Fruit fly (Drosophila melanogaster) whole organism, embryonic: ENCODE results near the gene CG12477.

Experiments used
- ATbp ChIP-seq: fragments of 200-800 bp; sonication (Bioruptor generic); optimal IDR thresholded peaks from 2 replicates; lab custom pipeline; 2017; ENCODE audit warnings: missing biosample characterization, mild to moderate bottlenecking, missing genetic modification characterization, missing genetic modification reagents
- Bteb2 ChIP-seq: fragments of 200-800 bp; sonication (Bioruptor generic); optimal IDR thresholded peaks from 2 replicates; lab custom pipeline; 2016; ENCODE audit warnings: missing biosample characterization, missing genetic modification characterization
- C15 ChIP-seq: fragments of 200-800 bp; sonication (Bioruptor generic); IDR thresholded peaks from 3 replicates; pipeline ENCODE4 v1.3.6; 2022; ENCODE audit warnings: missing biosample characterization, missing genetic modification characterization
- CG1024 ChIP-seq: fragments of 200-800 bp; sonication (Bioruptor generic); IDR thresholded peaks from 2 replicates; pipeline ENCODE4 v1.3.6; 2022; ENCODE audit warnings: missing biosample characterization, missing genetic modification characterization
- CG11085 ChIP-seq: fragments of 200-800 bp; sonication (Bioruptor generic); IDR thresholded peaks from 2 replicates; pipeline ENCODE4 v1.3.6; 2022; ENCODE audit warnings: missing biosample characterization, missing genetic modification characterization
- CG11247 ChIP-seq: fragments of 200-800 bp; sonication (Bioruptor generic); IDR thresholded peaks from 2 replicates; pipeline ENCODE4 v1.3.6; 2022; ENCODE audit warnings: missing biosample characterization, missing genetic modification characterization
- CG11695 ChIP-seq: fragments of 200-800 bp; sonication (Bioruptor generic); IDR thresholded peaks from 3 replicates; pipeline ENCODE4 v1.3.6; 2022; ENCODE audit warnings: missing biosample characterization, missing genetic modification characterization
- CG11723 ChIP-seq: fragments of 200-800 bp; sonication (Bioruptor generic); optimal IDR thresholded peaks from 2 replicates; lab custom pipeline; 2017; ENCODE audit warnings: missing biosample characterization, mild to moderate bottlenecking, missing genetic modification characterization
- CG13894 ChIP-seq: fragments of 200-800 bp; sonication (Bioruptor generic); optimal IDR thresholded peaks from 3 replicates; lab custom pipeline; 2018; ENCODE audit warnings: missing biosample characterization, mild to moderate bottlenecking, missing genetic modification characterization, moderate library complexity
- CG15514 ChIP-seq: fragments of 200-800 bp; sonication (Bioruptor generic); optimal IDR thresholded peaks from 3 replicates; lab custom pipeline; 2017; ENCODE audit warnings: missing biosample characterization, missing genetic modification characterization, mild to moderate bottlenecking, moderate library complexity, missing genetic modification reagents
- CG16779 ChIP-seq: fragments of 200-800 bp; sonication (Bioruptor generic); IDR thresholded peaks from 2 replicates; pipeline ENCODE4 v1.3.6; 2022; ENCODE audit warnings: missing biosample characterization, missing genetic modification characterization
- CG17912 ChIP-seq: fragments of 200-800 bp; sonication (Bioruptor generic); optimal IDR thresholded peaks from 2 replicates; lab custom pipeline; 2018; ENCODE audit warnings: missing biosample characterization, mild to moderate bottlenecking, missing genetic modification characterization
- CG2199 ChIP-seq: fragments of 200-800 bp; sonication (Bioruptor generic); IDR thresholded peaks from 3 replicates; pipeline ENCODE4 v1.3.6; 2022; ENCODE audit warnings: missing biosample characterization, missing genetic modification characterization
- CG6765 ChIP-seq: fragments of 200-800 bp; sonication (Bioruptor generic); optimal IDR thresholded peaks from 3 replicates; lab custom pipeline; 2017; ENCODE audit warnings: missing biosample characterization, mild to moderate bottlenecking, missing genetic modification characterization
- CG6813 ChIP-seq: fragments of 200-800 bp; sonication (Bioruptor generic); optimal IDR thresholded peaks from 2 replicates; lab custom pipeline; 2017; ENCODE audit warnings: missing biosample characterization, missing genetic modification characterization, mild to moderate bottlenecking, moderate library complexity, missing genetic modification reagents
- CG8290 ChIP-seq, 3 experiments: fragments of 200-800 bp; sonication (Bioruptor generic); optimal IDR thresholded peaks; 2 replicates each; lab custom pipeline; 2016 to 2019; ENCODE audit warnings: missing biosample characterization in 3 of 3, missing genetic modification characterization in 3 of 3, mild to moderate bottlenecking in 2 of 3, moderate library complexity in 1 of 3
- CG9932 ChIP-seq: fragments of 200-800 bp; sonication (Bioruptor generic); IDR thresholded peaks from 2 replicates; pipeline ENCODE4 v1.3.6; 2022; ENCODE audit warnings: missing biosample characterization, missing genetic modification characterization
- CTCF ChIP-seq: fragments of 200-800 bp; sonication (Bioruptor generic); optimal IDR thresholded peaks from 2 replicates; lab custom pipeline; 2017; ENCODE audit warnings: missing biosample characterization, mild to moderate bottlenecking, missing genetic modification characterization, moderate library complexity
- CrebB ChIP-seq: fragments of 200-800 bp; sonication (Bioruptor generic); optimal IDR thresholded peaks from 3 replicates; lab custom pipeline; 2018; ENCODE audit warnings: missing biosample characterization, mild to moderate bottlenecking, missing genetic modification characterization
- Elba2 ChIP-seq: fragments of 200-800 bp; sonication (Bioruptor generic); optimal IDR thresholded peaks from 3 replicates; lab custom pipeline; 2016; ENCODE audit warnings: missing biosample characterization, missing genetic modification characterization
- H2.0 ChIP-seq: fragments of 200-800 bp; sonication (Bioruptor generic); IDR thresholded peaks from 2 replicates; pipeline ENCODE4 v1.3.6; 2022; ENCODE audit warnings: missing biosample characterization, missing genetic modification characterization
- HLH3B ChIP-seq: fragments of 200-800 bp; sonication (Bioruptor generic); IDR thresholded peaks from 2 replicates; pipeline ENCODE4 v1.3.6; 2022; ENCODE audit warnings: missing biosample characterization, missing genetic modification characterization
- NFAT ChIP-seq: fragments of 200-800 bp; sonication (Bioruptor generic); IDR thresholded peaks from 2 replicates; pipeline ENCODE4 v1.3.6; 2022; ENCODE audit warnings: missing biosample characterization, missing genetic modification characterization
- Ptx1 ChIP-seq: fragments of 200-800 bp; sonication (Bioruptor generic); IDR thresholded peaks from 2 replicates; pipeline ENCODE4 v1.3.6; 2022; ENCODE audit warnings: missing biosample characterization, missing genetic modification characterization
- abd-A ChIP-seq: fragments of 200-800 bp; sonication (Bioruptor generic); optimal IDR thresholded peaks from 3 replicates; lab custom pipeline; 2019; ENCODE audit warnings: missing biosample characterization, mild to moderate bottlenecking, missing genetic modification characterization, moderate library complexity
- ase ChIP-seq: fragments of 200-800 bp; sonication (Bioruptor generic); IDR thresholded peaks from 3 replicates; pipeline ENCODE4 v1.3.6; 2022; ENCODE audit warnings: missing biosample characterization, missing genetic modification characterization
- crp ChIP-seq, 2 experiments: fragments of 200-800 bp; sonication (Bioruptor generic); optimal IDR thresholded peaks; 2 replicates in 1 of 2; 3 replicates in 1 of 2; lab custom pipeline; 2017; ENCODE audit warnings: missing biosample characterization in 2 of 2, missing genetic modification characterization in 2 of 2, mild to moderate bottlenecking in 1 of 2, moderate library complexity in 1 of 2
- exex ChIP-seq: fragments of 200-800 bp; sonication (Bioruptor generic); optimal IDR thresholded peaks from 4 replicates; lab custom pipeline; 2018; ENCODE audit warnings: missing biosample characterization, mild to moderate bottlenecking, missing genetic modification characterization, moderate library complexity
- gce ChIP-seq: fragments of 200-800 bp; sonication (Bioruptor generic); IDR thresholded peaks from 3 replicates; pipeline ENCODE4 v1.3.6; 2022; ENCODE audit warnings: missing biosample characterization, missing genetic modification characterization
- grau ChIP-seq: fragments of 200-800 bp; optimal IDR thresholded peaks from 3 replicates; lab custom pipeline; 2019; ENCODE audit warnings: missing biosample characterization, mild to moderate bottlenecking, missing genetic modification characterization, moderate library complexity
- grn ChIP-seq: fragments of 200-800 bp; sonication (Bioruptor generic); optimal IDR thresholded peaks from 3 replicates; lab custom pipeline; 2017; ENCODE audit warnings: missing biosample characterization, missing genetic modification characterization
- ken ChIP-seq: fragments of 200-800 bp; sonication (Bioruptor generic); IDR thresholded peaks from 3 replicates; pipeline ENCODE4 v1.3.6; 2022; ENCODE audit warnings: missing biosample characterization, missing genetic modification characterization
- kni ChIP-seq: fragments of 200-800 bp; sonication (Bioruptor generic); optimal IDR thresholded peaks from 3 replicates; lab custom pipeline; 2017; ENCODE audit warnings: mild to moderate bottlenecking, missing biosample characterization, missing genetic modification reagents, missing genetic modification characterization
- lilli ChIP-seq: fragments of 200-800 bp; sonication (Bioruptor generic); optimal IDR thresholded peaks from 3 replicates; lab custom pipeline; 2016; ENCODE audit warnings: missing biosample characterization, missing genetic modification characterization
- lmd ChIP-seq: fragments of 200-800 bp; sonication (Bioruptor generic); IDR thresholded peaks from 2 replicates; pipeline ENCODE4 v1.3.6; 2022; ENCODE audit warnings: missing biosample characterization, missing genetic modification characterization
- luna ChIP-seq: fragments of 200-800 bp; sonication (Bioruptor generic); optimal IDR thresholded peaks from 2 replicates; lab custom pipeline; 2016; ENCODE audit warnings: missing biosample characterization, missing genetic modification characterization
- pnt ChIP-seq: fragments of 200-800 bp; sonication (Bioruptor generic); optimal IDR thresholded peaks from 3 replicates; lab custom pipeline; 2016; ENCODE audit warnings: missing biosample characterization, missing genetic modification characterization
- row ChIP-seq: fragments of 200-800 bp; sonication (Bioruptor generic); IDR thresholded peaks from 3 replicates; pipeline ENCODE4 v1.3.6; 2022; ENCODE audit warnings: missing biosample characterization, missing genetic modification characterization
- scrt ChIP-seq: fragments of 200-800 bp; sonication (Bioruptor generic); optimal IDR thresholded peaks from 2 replicates; lab custom pipeline; 2018; ENCODE audit warnings: missing biosample characterization, mild to moderate bottlenecking, missing genetic modification characterization, moderate library complexity
- slbo ChIP-seq: fragments of 200-800 bp; sonication (Bioruptor generic); IDR thresholded peaks from 2 replicates; pipeline ENCODE4 v1.3.6; 2022; ENCODE audit warnings: missing biosample characterization, missing genetic modification characterization
- so ChIP-seq: fragments of 200-800 bp; sonication (Bioruptor generic); IDR thresholded peaks from 3 replicates; pipeline ENCODE4 v1.3.6; 2022; ENCODE audit warnings: missing biosample characterization, missing genetic modification characterization
- sr ChIP-seq: fragments of 200-800 bp; sonication (Bioruptor generic); IDR thresholded peaks from 3 replicates; pipeline ENCODE4 v1.3.6; 2022; ENCODE audit warnings: missing biosample characterization, missing genetic modification characterization
- sug ChIP-seq: fragments of 200-800 bp; optimal IDR thresholded peaks from 2 replicates; lab custom pipeline; 2019; ENCODE audit warnings: missing biosample characterization, mild to moderate bottlenecking, missing genetic modification characterization, moderate library complexity
- ttk ChIP-seq: fragments of 200-800 bp; sonication (Bioruptor generic); IDR thresholded peaks from 2 replicates; pipeline ENCODE4 v2.1.2; 2022; ENCODE audit warnings: missing biosample characterization, missing genetic modification characterization

Gene CG12477

dm6 chr3L:18723172-18723571, at the start of gene CG12477:
Gene CG12477, minus strand, starts transcription at chr3L:18723272.
- TF ChIP-seq Elba2 (GFP tag; lab: Kevin White, UChicago) (peak; percentile 37), CG2199 (GFP tag; lab: Robert Waterston, UW) (no peak)
- TF ChIP-seq, all 482 proteins: peak for 1

DNA sequence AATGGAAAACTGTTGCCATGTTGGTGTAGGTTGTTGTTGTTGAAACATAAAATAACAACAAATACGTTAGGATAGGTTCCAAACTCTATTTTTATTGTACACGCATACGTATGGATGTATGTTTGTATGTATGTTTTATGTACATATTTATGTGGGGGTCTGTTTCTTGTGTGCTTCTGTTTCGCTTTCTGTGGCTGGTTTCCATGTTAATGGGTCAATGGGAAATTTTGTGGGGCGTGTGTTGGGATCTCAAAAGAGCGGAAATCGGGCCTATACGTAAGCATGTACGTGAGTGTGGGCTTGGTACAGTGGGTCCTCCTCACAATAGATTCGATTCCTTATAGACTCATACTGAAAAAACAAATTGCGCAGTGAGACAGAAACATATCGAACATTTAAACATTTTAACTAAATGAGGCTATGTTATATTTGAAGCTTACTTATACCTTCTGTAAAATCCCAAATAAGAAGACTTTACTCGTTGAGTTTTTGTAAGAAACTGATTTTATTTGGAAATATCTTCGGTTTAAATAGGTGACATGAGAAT, 49.0 kb upstream of the CG12477 start:
- peak; percentile 86 for TF ChIP-seq scrt (GFP tag; lab: Kevin White, UChicago)
- peak; percentile 40; the same call in 1 of the 3 replicates for TF ChIP-seq sr
- no peak for TF ChIP-seq CG11695 (GFP tag; lab: Robert Waterston, UW)
- peak; percentile 4 for TF ChIP-seq CG15514
- no peak for TF ChIP-seq Bteb2 (GFP tag; lab: Kevin White, UChicago)
- no peak for TF ChIP-seq CG11085 (GFP tag; lab: Robert Waterston, UW)
- TF ChIP-seq CG17912 (GFP tag; lab: Kevin White, UChicago) = peak; percentile 3
- TF ChIP-seq CG11247 (GFP tag; lab: Robert Waterston, UW) = peak; percentile 27; the same call in 1 of the 2 replicates
- TF ChIP-seq grn (GFP tag; lab: Kevin White, UChicago) = peak; percentile 21
- no peak for TF ChIP-seq CrebB
- TF ChIP-seq HLH3B (GFP tag; lab: Robert Waterston, UW) = 0 out of 2 replicates have a peak, but pooled peaks have one; percentile 5
- peak; percentile 32 for TF ChIP-seq kni (GFP tag; lab: Kevin White, UChicago)
- TF ChIP-seq ken (GFP tag; lab: Robert Waterston, UW) = peak; percentile 9; the same call in 1 of the 3 replicates
- TF ChIP-seq Ptx1 = 0 out of 2 replicates have a peak, but pooled peaks have one; percentile 4
- peak; percentile 7 for TF ChIP-seq CG11723 (GFP tag; lab: Kevin White, UChicago)
- no peak for TF ChIP-seq lilli
- TF ChIP-seq so (GFP tag; lab: Robert Waterston, UW) = 0 out of 3 replicates have a peak, but pooled peaks have one; percentile 49
- TF ChIP-seq exex (tag; lab: Kevin White, UChicago) = peak; percentile 34
- TF ChIP-seq ase (GFP tag; lab: Robert Waterston, UW) = peak; percentile 15; the same call in 1 of the 3 replicates
- peak; percentile 75 for TF ChIP-seq abd-A (tag; lab: Kevin White, UChicago)
- TF ChIP-seq crp (GFP tag; optimal IDR thresholded peaks at IDR 0.05; lab: Kevin White, UChicago) = no peak
- 0 out of 2 replicates have a peak, but pooled peaks have one; percentile 20 for TF ChIP-seq NFAT (GFP tag; lab: Robert Waterston, UW)
- TF ChIP-seq lmd (GFP tag; lab: Robert Waterston, UW) = no peak
- TF ChIP-seq sug = peak; percentile 18
- TF ChIP-seq CG1024 (GFP tag; lab: Robert Waterston, UW) = 0 out of 2 replicates have a peak, but pooled peaks have one; percentile 4
- no peak for TF ChIP-seq CTCF (GFP tag; lab: Kevin White, UChicago)
- 0 out of 2 replicates have a peak, but pooled peaks have one; percentile 11 for TF ChIP-seq slbo (GFP tag; lab: Robert Waterston, UW)
- peak; percentile 23 for TF ChIP-seq CG13894 (tag; lab: Kevin White, UChicago)
- no peak for TF ChIP-seq CG6765 (GFP tag; lab: Kevin White, UChicago)
- TF ChIP-seq ttk = peak; percentile 7; the same call in 1 of the 2 replicates
- no peak for TF ChIP-seq CG9932 (GFP tag; lab: Robert Waterston, UW)
- peak; percentile 68 for TF ChIP-seq grau (tag; lab: Kevin White, UChicago)
- no peak for TF ChIP-seq luna
- peak; percentile 10; the same call in 1 of the 2 replicates for TF ChIP-seq H2.0 (GFP tag; lab: Robert Waterston, UW)
- no peak for TF ChIP-seq CG8290 (GFP tag; optimal IDR thresholded peaks at IDR 0.05; lab: Kevin White, UChicago)
- peak in 1 of 2 experiments; percentile 51 for TF ChIP-seq CG8290 (tag; optimal IDR thresholded peaks at IDR 0.05; lab: Kevin White, UChicago)
- TF ChIP-seq C15 = no peak
- TF ChIP-seq pnt (GFP tag; lab: Kevin White, UChicago) = no peak
- 0 out of 2 replicates have a peak, but pooled peaks have one; percentile 2 for TF ChIP-seq CG16779 (GFP tag; lab: Robert Waterston, UW)
- TF ChIP-seq gce (GFP tag; lab: Robert Waterston, UW) = no peak
- 0 out of 3 replicates have a peak, but pooled peaks have one; percentile 15 for TF ChIP-seq row
- TF ChIP-seq CG6813 (GFP tag; lab: Kevin White, UChicago) = peak; percentile 39
- peak; percentile 45 for TF ChIP-seq ATbp
- TF ChIP-seq, all 482 proteins: peak for 28
